Fruit fly (Drosophila melanogaster) whole organism, embryonic: Measurements from ENCODE around the gene Frq2.
A peak's percentile ranks its signal among the peaks of the same experiment; 100 is the strongest.

Experiments
- B-H1 ChIP-seq: fragments of 200-800 bp; sonication (Bioruptor generic); IDR thresholded peaks from 3 replicates; pipeline ENCODE4 v1.3.6; 2022; ENCODE audit warnings: missing biosample characterization, missing genetic modification characterization
- B-H2 ChIP-seq: fragments of 200-800 bp; sonication (Bioruptor generic); optimal IDR thresholded peaks from 2 replicates; lab custom pipeline; 2018; ENCODE audit warnings: missing biosample characterization, mild to moderate bottlenecking, missing genetic modification characterization
- CG10462 ChIP-seq: fragments of 200-800 bp; sonication (Bioruptor generic); optimal IDR thresholded peaks from 2 replicates; lab custom pipeline; 2016; ENCODE audit warnings: missing biosample characterization, missing genetic modification characterization
- CG12942 ChIP-seq: fragments of 200-800 bp; sonication (Bioruptor generic); optimal IDR thresholded peaks from 3 replicates; lab custom pipeline; 2016; ENCODE audit warnings: missing biosample characterization, missing genetic modification characterization
- CG13775 ChIP-seq: fragments of 200-800 bp; sonication (Bioruptor generic); optimal IDR thresholded peaks from 3 replicates; lab custom pipeline; 2017; ENCODE audit warnings: missing biosample characterization, mild to moderate bottlenecking, missing genetic modification characterization
- CG13894 ChIP-seq: fragments of 200-800 bp; sonication (Bioruptor generic); optimal IDR thresholded peaks from 3 replicates; lab custom pipeline; 2018; ENCODE audit warnings: missing biosample characterization, mild to moderate bottlenecking, missing genetic modification characterization, moderate library complexity
- CG14050 ChIP-seq: fragments of 200-800 bp; sonication (Bioruptor generic); IDR thresholded peaks from 3 replicates; pipeline ENCODE4 v1.3.6; 2022; ENCODE audit warnings: missing biosample characterization, missing genetic modification characterization
- CG15011 ChIP-seq: fragments of 200-800 bp; sonication (Bioruptor generic); optimal IDR thresholded peaks from 3 replicates; lab custom pipeline; 2018; ENCODE audit warnings: missing biosample characterization, mild to moderate bottlenecking, missing genetic modification characterization
- CG15514 ChIP-seq: fragments of 200-800 bp; sonication (Bioruptor generic); optimal IDR thresholded peaks from 3 replicates; lab custom pipeline; 2017; ENCODE audit warnings: missing biosample characterization, missing genetic modification characterization, mild to moderate bottlenecking, moderate library complexity, missing genetic modification reagents
- CG15696 ChIP-seq: fragments of 200-800 bp; sonication (Bioruptor generic); optimal IDR thresholded peaks from 2 replicates; lab custom pipeline; 2019; ENCODE audit warnings: missing biosample characterization, mild to moderate bottlenecking, missing genetic modification characterization, moderate library complexity
- CG18011 ChIP-seq: fragments of 200-800 bp; sonication (Bioruptor generic); optimal IDR thresholded peaks from 2 replicates; lab custom pipeline; 2017; ENCODE audit warnings: missing biosample characterization, missing genetic modification characterization, mild to moderate bottlenecking, moderate library complexity, missing genotype
- CG18764 ChIP-seq: fragments of 200-800 bp; sonication (Bioruptor generic); optimal IDR thresholded peaks from 3 replicates; lab custom pipeline; 2016; ENCODE audit warnings: missing biosample characterization, missing genetic modification characterization
- CG2202 ChIP-seq: fragments of 200-800 bp; sonication (Bioruptor generic); optimal IDR thresholded peaks from 2 replicates; lab custom pipeline; 2018; ENCODE audit warnings: missing biosample characterization, mild to moderate bottlenecking, missing genetic modification characterization
- CG30431 ChIP-seq: fragments of 200-800 bp; sonication (Bioruptor generic); optimal IDR thresholded peaks from 2 replicates; lab custom pipeline; 2017; ENCODE audit warnings: missing biosample characterization, missing genetic modification characterization
- CG3163 ChIP-seq: fragments of 200-800 bp; sonication (Bioruptor generic); optimal IDR thresholded peaks from 3 replicates; lab custom pipeline; 2016; ENCODE audit warnings: missing biosample characterization, missing genetic modification characterization
- CG3281 ChIP-seq: fragments of 200-800 bp; sonication (Bioruptor generic); optimal IDR thresholded peaks from 3 replicates; lab custom pipeline; 2017; ENCODE audit warnings: missing biosample characterization, mild to moderate bottlenecking, missing genetic modification characterization
- CG34422 ChIP-seq: fragments of 200-800 bp; sonication (Bioruptor generic); IDR thresholded peaks from 3 replicates; pipeline ENCODE4 v1.3.6; 2022; ENCODE audit warnings: missing biosample characterization, missing genetic modification characterization
- CG4404 ChIP-seq: fragments of 200-800 bp; sonication (Bioruptor generic); IDR thresholded peaks from 2 replicates; pipeline ENCODE4 v1.3.6; 2022; ENCODE audit warnings: missing biosample characterization, missing genetic modification characterization
- CG4707 ChIP-seq: fragments of 200-800 bp; sonication (Bioruptor generic); optimal IDR thresholded peaks from 2 replicates; lab custom pipeline; 2018; ENCODE audit warnings: missing biosample characterization, mild to moderate bottlenecking, missing genetic modification characterization, moderate library complexity
- CG8924 ChIP-seq: fragments of 200-800 bp; optimal IDR thresholded peaks from 3 replicates; lab custom pipeline; 2019; ENCODE audit warnings: missing biosample characterization, mild to moderate bottlenecking, missing genetic modification characterization, moderate library complexity
- CG9609 ChIP-seq: fragments of 200-800 bp; sonication (Bioruptor generic); optimal IDR thresholded peaks from 3 replicates; lab custom pipeline; 2016; ENCODE audit warnings: missing biosample characterization, missing genetic modification characterization
- D ChIP-seq, 2 experiments: fragments of 200-800 bp in 1 of 2; fragments of >200 bp in 1 of 2; sonication (Bioruptor generic) in 1 of 2; optimal IDR thresholded peaks; 2 replicates in 1 of 2; 3 replicates in 1 of 2; lab custom pipeline; 2017; ENCODE audit warnings: mild to moderate bottlenecking in 1 of 2, missing biosample characterization in 1 of 2, missing genetic modification characterization in 1 of 2, missing genetic modification reagents in 1 of 2
- Deaf1 ChIP-seq: fragments of 200-800 bp; optimal IDR thresholded peaks from 3 replicates; lab custom pipeline; 2019; ENCODE audit warnings: missing biosample characterization, mild to moderate bottlenecking, missing genetic modification characterization, moderate library complexity
- Dref ChIP-seq: fragments of 200-800 bp; sonication (Bioruptor generic); IDR thresholded peaks from 2 replicates; pipeline ENCODE4 v1.3.6; 2022; ENCODE audit warnings: missing biosample characterization, missing genetic modification characterization
- E2f2 ChIP-seq: fragments of 200-800 bp; sonication (Bioruptor generic); IDR thresholded peaks from 2 replicates; pipeline ENCODE4 v1.3.6; 2022; ENCODE audit warnings: missing biosample characterization, missing genetic modification characterization
- Ets65A ChIP-seq: fragments of 200-800 bp; sonication (Bioruptor generic); peaks from one replicate; lab custom pipeline; 2016; ENCODE audit warnings: missing biosample characterization, missing genetic modification characterization
- Fer2 ChIP-seq: fragments of 200-800 bp; sonication (Bioruptor generic); optimal IDR thresholded peaks from 2 replicates; lab custom pipeline; 2018; ENCODE audit warnings: missing biosample characterization, mild to moderate bottlenecking, missing genetic modification characterization, moderate library complexity
- Lim3 ChIP-seq: fragments of 200-800 bp; sonication (Bioruptor generic); IDR thresholded peaks from 2 replicates; pipeline ENCODE4 v1.3.6; 2022; ENCODE audit warnings: missing biosample characterization, missing genetic modification characterization
- Lpt ChIP-seq: fragments of >200 bp; optimal IDR thresholded peaks from 2 replicates; lab custom pipeline; 2018; ENCODE audit warnings: missing biosample characterization, missing genetic modification characterization
- Nf-YB ChIP-seq: fragments of 200-800 bp; sonication (Bioruptor generic); optimal IDR thresholded peaks from 3 replicates; lab custom pipeline; 2019; ENCODE audit warnings: missing biosample characterization, mild to moderate bottlenecking, missing genetic modification characterization, moderate library complexity
- Pdp1 ChIP-seq, 2 experiments: fragments of 200-800 bp; sonication (Bioruptor generic); optimal IDR thresholded peaks; 3 replicates each; lab custom pipeline; 2016; ENCODE audit warnings: missing biosample characterization in 2 of 2, missing genetic modification characterization in 2 of 2, mild to moderate bottlenecking in 1 of 2, moderate library complexity in 1 of 2
- Rx ChIP-seq: fragments of 200-800 bp; sonication (Bioruptor generic); IDR thresholded peaks from 2 replicates; pipeline ENCODE4 v1.3.6; 2022; ENCODE audit warnings: missing biosample characterization, missing genetic modification characterization
- Sry-δ ChIP-seq: fragments of 200-800 bp; sonication (Bioruptor generic); optimal IDR thresholded peaks from 2 replicates; lab custom pipeline; 2016; ENCODE audit warnings: missing biosample characterization, missing genetic modification characterization
- Taf1 ChIP-seq: fragments of 200-800 bp; sonication (Bioruptor generic); IDR thresholded peaks from 2 replicates; pipeline ENCODE4 v1.3.6; 2022; ENCODE audit warnings: missing biosample characterization, missing genetic modification characterization
- Xbp1 ChIP-seq: fragments of 200-800 bp; sonication (Bioruptor generic); optimal IDR thresholded peaks from 3 replicates; lab custom pipeline; 2016; ENCODE audit warnings: missing biosample characterization, mild to moderate bottlenecking, missing genetic modification characterization
- chinmo ChIP-seq: fragments of 200-800 bp; sonication (Bioruptor generic); IDR thresholded peaks from 4 replicates; pipeline ENCODE4 v1.3.6; 2022; ENCODE audit warnings: missing biosample characterization, missing genetic modification characterization; ENCODE audit not compliant: partially characterized antibody
- dmrt99B ChIP-seq: fragments of 200-800 bp; sonication (Bioruptor generic); optimal IDR thresholded peaks from 2 replicates; lab custom pipeline; 2018; ENCODE audit warnings: missing biosample characterization, mild to moderate bottlenecking, missing genetic modification characterization, moderate library complexity
- esg ChIP-seq: fragments of 200-800 bp; sonication (Bioruptor generic); conservative IDR thresholded peaks from 2 replicates; pipeline ENCODE4 v1.3.6; 2022; ENCODE audit warnings: missing biosample characterization, missing genetic modification characterization
- gem ChIP-seq: fragments of 200-800 bp; sonication (Bioruptor generic); optimal IDR thresholded peaks from 2 replicates; lab custom pipeline; 2019; ENCODE audit warnings: missing biosample characterization, mild to moderate bottlenecking, missing genetic modification characterization, moderate library complexity
- jigr1 ChIP-seq: fragments of 200-800 bp; sonication (Bioruptor generic); IDR thresholded peaks from 3 replicates; pipeline ENCODE4 v1.3.6; 2022; ENCODE audit warnings: missing biosample characterization, missing genetic modification characterization
- lbe ChIP-seq: fragments of 200-800 bp; sonication (Bioruptor generic); optimal IDR thresholded peaks from 2 replicates; lab custom pipeline; 2016; ENCODE audit warnings: missing biosample characterization, mild to moderate bottlenecking, missing genetic modification characterization
- nerfin-2 ChIP-seq: fragments of 200-800 bp; sonication (Bioruptor generic); IDR thresholded peaks from 2 replicates; pipeline ENCODE4 v1.3.6; 2022; ENCODE audit warnings: missing biosample characterization, missing genetic modification characterization; ENCODE audit not compliant: partially characterized antibody
- prd ChIP-seq, 3 experiments: fragments of >200 bp in 2 of 3; fragments of 200-800 bp in 1 of 3; sonication (Bioruptor generic) in 1 of 3; optimal IDR thresholded peaks in 2 of 3; IDR thresholded peaks in 1 of 3; 2 replicates in 2 of 3; 3 replicates in 1 of 3; pipeline versions ENCODE4 v1.3.6 to Lab custom; 2017 to 2022; ENCODE audit warnings: missing biosample characterization in 1 of 3, missing genetic modification characterization in 1 of 3
- scrt ChIP-seq: fragments of 200-800 bp; sonication (Bioruptor generic); optimal IDR thresholded peaks from 2 replicates; lab custom pipeline; 2018; ENCODE audit warnings: missing biosample characterization, mild to moderate bottlenecking, missing genetic modification characterization, moderate library complexity
- sens ChIP-seq: fragments of 200-800 bp; sonication (Bioruptor generic); peaks from one replicate; lab custom pipeline; 2016; ENCODE audit warnings: missing biosample characterization, missing genetic modification characterization
- sens-2 ChIP-seq: fragments of 200-800 bp; sonication (Bioruptor generic); IDR thresholded peaks from 2 replicates; pipeline ENCODE4 v1.3.6; 2022; ENCODE audit warnings: missing biosample characterization, missing genetic modification characterization
- sob ChIP-seq: fragments of 200-800 bp; sonication (Bioruptor generic); IDR thresholded peaks from 2 replicates; pipeline ENCODE4 v1.3.6; 2022; ENCODE audit warnings: missing biosample characterization, missing genetic modification characterization
- stc ChIP-seq: fragments of 200-800 bp; sonication (Bioruptor generic); IDR thresholded peaks from 2 replicates; pipeline ENCODE4 v1.3.6; 2022; ENCODE audit warnings: missing biosample characterization, missing genetic modification characterization
- usp ChIP-seq: fragments of >200 bp; optimal IDR thresholded peaks from 2 replicates; lab custom pipeline; 2017; ENCODE audit warnings: missing biosample characterization, missing genetic modification characterization

The Frq2 gene

dm6 chrX:18185944-18186343 is 8.5 kb downstream of the Frq2 start:
- TF ChIP-seq Xbp1 (GFP tag; lab: Kevin White, UChicago) (no peak), Lim3 (GFP tag; lab: Robert Waterston, UW) (no peak), CG8924 (no peak), sens-2 (GFP tag; lab: Robert Waterston, UW) (no peak), Nf-YB (GFP tag; lab: Kevin White, UChicago) (no peak), CG15011 (GFP tag; lab: Kevin White, UChicago) (no peak), Sry-δ (GFP tag; lab: Kevin White, UChicago) (no peak), Dref (GFP tag; lab: Robert Waterston, UW) (no peak), Ets65A (GFP tag; lab: Kevin White, UChicago) (no peak), sob (GFP tag; lab: Robert Waterston, UW) (no peak), usp (GFP tag; lab: Kevin White, UChicago) (no peak), E2f2 (GFP tag; lab: Robert Waterston, UW) (no peak), Lpt (GFP tag; lab: Kevin White, UChicago) (no peak), lbe (GFP tag; lab: Kevin White, UChicago) (no peak), esg (GFP tag; lab: Robert Waterston, UW) (no peak), stc (no peak), nerfin-2 (GFP tag; lab: Robert Waterston, UW) (no peak), Rx (GFP tag; lab: Robert Waterston, UW) (no peak), dmrt99B (tag; lab: Kevin White, UChicago) (no peak), CG13894 (peak; percentile 14), CG13775 (GFP tag; lab: Kevin White, UChicago) (peak; percentile 17), Deaf1 (peak; percentile 90), CG15514 (GFP tag; lab: Kevin White, UChicago) (peak; percentile 30), CG3163 (GFP tag; lab: Kevin White, UChicago) (no peak), jigr1 (GFP tag; lab: Robert Waterston, UW) (no peak), scrt (GFP tag; lab: Kevin White, UChicago) (peak; percentile 25), CG12942 (GFP tag; lab: Kevin White, UChicago) (no peak), CG3281 (GFP tag; lab: Kevin White, UChicago) (no peak), chinmo (GFP tag; lab: Robert Waterston, UW) (0 out of 4 replicates have a peak, but pooled peaks have one; percentile 26)
- TF ChIP-seq, all 482 proteins: peak for 6

dm6 chrX:18197642-18198041 is 20.2 kb downstream of the Frq2 start:
- TF ChIP-seq CG13894 (peak; percentile 93), CG4707 (GFP tag; lab: Kevin White, UChicago) (no peak), CG4404 (no peak), CG10462 (GFP tag; lab: Kevin White, UChicago) (no peak), B-H1 (GFP tag; lab: Robert Waterston, UW) (no peak)

- TF ChIP-seq Taf1 (GFP tag; lab: Robert Waterston, UW) (no peak), prd (optimal IDR thresholded peaks at IDR 0.05; lab: Kevin White, UChicago) (no peak), prd (GFP tag; IDR thresholded peaks at IDR 0.05; lab: Robert Waterston, UW) (peak; percentile 30; the same call in 2 of the 3 replicates), CG18764 (GFP tag; lab: Kevin White, UChicago) (no peak), gem (tag; lab: Kevin White, UChicago) (peak; percentile 6), CG15696 (tag; lab: Kevin White, UChicago) (no peak), CG14050 (GFP tag; lab: Robert Waterston, UW) (no peak), CG9609 (GFP tag; lab: Kevin White, UChicago) (no peak), sens (peak; percentile 29), B-H2 (GFP tag; lab: Kevin White, UChicago) (no peak), Pdp1 (GFP tag; optimal IDR thresholded peaks at IDR 0.05; lab: Kevin White, UChicago) (no peak), Fer2 (tag; lab: Kevin White, UChicago) (no peak), CG34422 (0 out of 3 replicates have a peak, but pooled peaks have one; percentile 16), CG2202 (tag; lab: Kevin White, UChicago) (no peak), CG30431 (GFP tag; lab: Kevin White, UChicago) (no peak), CG18011 (GFP tag; lab: Kevin White, UChicago) (no peak), D (optimal IDR thresholded peaks at IDR 0.05; lab: Kevin White, UChicago) (no peak), D (GFP tag; optimal IDR thresholded peaks at IDR 0.05; lab: Kevin White, UChicago) (no peak)
Measured at dm6 chrX:18205044-18205443, 27.6 kb downstream of the Frq2 start, which contains the start of gene Hesr. Hesr (minus strand) TSS chrX:18205144.
